Worm (Caenorhabditis elegans) whole organism, mixed stage, embryonic: ENCODE measurements around the gene clec-45.

Source experiments
- lsy-2 ChIP-seq: fragments of 150-350 bp; optimal IDR thresholded peaks from 2 replicates; lab custom pipeline; 2014; ENCODE audit warnings: missing biosample characterization, missing genetic modification characterization
- nhr-76 ChIP-seq: sonication (generic microtip); optimal IDR thresholded peaks from 2 replicates; lab custom pipeline; 2017; ENCODE audit warnings: missing biosample characterization, missing genetic modification characterization
- pha-4 ChIP-seq: fragments of 150-350 bp; optimal IDR thresholded peaks from 2 replicates; lab custom pipeline; 2018; ENCODE audit warnings: missing biosample characterization, missing genetic modification reagents, missing genetic modification characterization

ce11 chrV:7595132-7595531 lies 42.8 kb upstream of the clec-45 start:
- TF ChIP-seq pha-4: no peak
- no peak for TF ChIP-seq lsy-2
- TF ChIP-seq nhr-76 (tag; lab: Kevin White, UChicago): no peak
